Worm (Caenorhabditis elegans) whole organism, L3 larva: Measurements from ENCODE around the gene oac-10.

Experiments used
- egl-27 ChIP-seq: sonication (generic microtip); optimal IDR thresholded peaks from 4 replicates; lab custom pipeline; 2017; ENCODE audit warnings: missing biosample characterization, missing genetic modification reagents, missing genetic modification characterization
- fkh-2 ChIP-seq: fragments of 150-350 bp; optimal IDR thresholded peaks from 2 replicates; lab custom pipeline; 2014; ENCODE audit warnings: missing biosample characterization, missing genetic modification reagents, missing genetic modification characterization
- nhr-76 ChIP-seq: fragments of 150-350 bp; sonication (generic microtip); optimal IDR thresholded peaks from 5 replicates; lab custom pipeline; 2014; ENCODE audit warnings: missing biosample characterization, missing genetic modification characterization
- pqm-1 ChIP-seq: fragments of 150-350 bp; optimal IDR thresholded peaks from 2 replicates; lab custom pipeline; 2017; ENCODE audit warnings: missing biosample characterization, missing genetic modification characterization, inconsistent platforms
- snpc-4 ChIP-seq: fragments of 150-350 bp; optimal IDR thresholded peaks from 2 replicates; lab custom pipeline; 2014; ENCODE audit warnings: missing biosample characterization, missing genetic modification characterization
- zag-1 ChIP-seq: fragments of 150-350 bp; optimal IDR thresholded peaks from 2 replicates; lab custom pipeline; 2014; ENCODE audit warnings: missing biosample characterization, missing genetic modification characterization

- no peak for TF ChIP-seq nhr-76 (tag; lab: Kevin White, UChicago)
- no peak for TF ChIP-seq fkh-2
- no peak for TF ChIP-seq snpc-4 (tag; lab: Kevin White, UChicago)
- TF ChIP-seq pqm-1 (tag; lab: Kevin White, UChicago): no peak
- TF ChIP-seq egl-27: no peak
- no peak for TF ChIP-seq zag-1
These were observed 40.1 kb upstream of the oac-10 start for ce11 chrII:3829623-3830022.
